Worm (Caenorhabditis elegans) whole organism, L4/young adult: Measurements from ENCODE around the gene col-37.

Experiments used
- W03F9.2 ChIP-seq: fragments of 150-350 bp; optimal IDR thresholded peaks from 2 replicates; lab custom pipeline; 2014; ENCODE audit warnings: missing biosample characterization, missing genetic modification characterization
- dao-5 ChIP-seq: sonication (generic microtip); optimal IDR thresholded peaks from 2 replicates; lab custom pipeline; 2016; ENCODE audit warnings: missing genotype, missing genetic modification characterization, moderate library complexity, missing compliant biosample characterization
- him-1 ChIP-seq: sonication (generic microtip); optimal IDR thresholded peaks from 2 replicates; lab custom pipeline; 2016; ENCODE audit warnings: missing genotype, missing genetic modification reagents, missing genetic modification characterization, missing compliant biosample characterization

The col-37 gene

DNA sequence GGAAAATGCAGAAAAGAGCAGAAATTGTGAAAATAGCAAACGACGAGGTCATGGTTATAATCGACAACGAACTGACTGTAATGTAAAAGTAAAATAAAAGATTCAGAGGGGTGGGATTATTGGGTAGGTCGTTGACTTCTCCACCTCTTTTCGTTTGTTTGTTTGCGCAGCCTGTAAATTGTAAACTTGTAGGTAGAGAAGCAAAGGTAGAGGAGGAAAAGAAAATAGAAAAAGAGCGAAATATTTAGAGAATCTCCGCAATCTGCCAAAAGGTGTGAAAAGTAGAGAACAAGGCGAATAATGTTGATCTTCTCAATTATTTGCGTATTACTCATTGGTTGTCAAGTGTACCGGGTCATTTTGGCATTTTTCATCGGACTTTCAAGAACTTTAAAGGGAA, 19.8 kb upstream of the col-37 start, which contains the start of gene ZK863.8:
ZK863.8 (minus strand) TSS at position 173 of the 400 bp plus-strand sequence.
- TF ChIP-seq W03F9.2 (tag; lab: Kevin White, UChicago) (no peak), him-1 (tag; lab: Kevin White, UChicago) (no peak), dao-5 (no peak)

DNA sequence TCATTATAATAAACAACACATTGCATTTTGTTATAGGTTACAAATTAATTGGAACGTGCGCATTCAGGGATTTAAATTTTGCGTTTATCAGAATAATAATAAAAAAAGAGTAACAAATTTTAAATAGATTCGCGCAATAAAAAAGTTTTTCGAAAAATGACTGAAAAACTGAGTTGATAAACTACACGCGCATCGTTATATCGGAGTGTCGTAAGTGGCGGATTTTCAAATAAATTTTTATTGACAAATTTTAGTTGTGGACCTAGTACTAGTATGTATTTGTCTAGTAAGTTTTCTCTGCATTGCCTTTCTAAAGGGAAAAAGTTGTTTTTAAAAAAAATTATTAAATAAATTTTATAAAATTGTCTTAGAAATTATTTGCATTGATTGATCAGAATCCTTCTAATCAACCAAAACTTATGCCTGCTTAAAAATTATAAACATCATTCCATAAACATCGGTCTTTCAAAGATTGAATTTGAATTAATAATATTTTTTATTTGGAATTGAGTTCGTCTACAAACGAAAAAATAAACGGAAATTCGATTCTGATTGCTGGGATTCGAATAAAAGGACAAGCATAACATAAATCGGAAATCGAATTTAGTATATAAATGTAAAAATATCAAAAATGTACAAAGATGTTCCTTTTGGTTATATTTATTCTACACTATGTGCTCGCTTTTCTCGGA, 16.9 kb upstream of the col-37 start, which contains the start of gene srd-4:
srd-4 (plus strand) TSS at position 642 of the 692 bp plus-strand sequence.
- TF ChIP-seq W03F9.2 (tag; lab: Kevin White, UChicago), result no peak
- TF ChIP-seq him-1 (tag; lab: Kevin White, UChicago), result no peak
- TF ChIP-seq dao-5, result no peak

ce11 chrV:12183854-12184253, 16.3 kb upstream of the col-37 start, which contains the start of gene usip-1:
Gene usip-1 (minus strand): TSS chrV:12184194.
- TF ChIP-seq him-1 (tag; lab: Kevin White, UChicago) (no peak), dao-5 (no peak), W03F9.2 (tag; lab: Kevin White, UChicago) (no peak)

- TF ChIP-seq dao-5 (no peak), him-1 (tag; lab: Kevin White, UChicago) (no peak), W03F9.2 (tag; lab: Kevin White, UChicago) (no peak)
Measured at ce11 chrV:12181310-12181709, 13.8 kb upstream of the col-37 start, which contains the start of gene elpc-3. Gene elpc-3 (minus strand): TSS chrV:12181410.

ce11 chrV:12179338-12179737, 11.8 kb upstream of the col-37 start, which contains the start of gene clec-224:
Gene clec-224 (minus strand): TSS chrV:12179438.
- TF ChIP-seq dao-5 (no peak), W03F9.2 (tag; lab: Kevin White, UChicago) (no peak), him-1 (tag; lab: Kevin White, UChicago) (no peak)

ce11 chrV:12170114-12170513, 2.6 kb upstream of the col-37 start, which contains the start of gene ZK863.1:
Gene ZK863.1 (minus strand): TSS chrV:12170214.
- TF ChIP-seq dao-5, result no peak

DNA sequence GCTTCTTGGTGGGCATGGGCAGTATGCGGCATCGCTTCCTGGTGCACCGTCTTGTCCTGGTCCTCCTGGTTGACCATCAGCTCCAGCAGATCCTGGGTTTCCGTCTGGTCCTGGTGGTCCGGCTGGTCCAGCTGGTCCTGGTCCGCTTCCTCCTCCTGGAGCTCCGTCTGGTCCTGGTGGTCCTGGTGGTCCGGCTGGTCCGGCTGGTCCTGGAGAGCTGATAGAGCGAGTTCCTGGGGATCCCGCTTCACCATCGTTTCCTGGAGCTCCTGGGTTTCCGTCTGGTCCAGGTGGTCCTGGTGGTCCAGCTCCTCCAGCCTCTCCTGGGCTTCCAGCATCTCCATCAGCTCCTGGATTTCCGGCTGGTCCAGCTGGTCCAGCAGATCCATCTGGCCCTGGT, 522 bp downstream of the col-37 start:
- no peak for TF ChIP-seq him-1 (tag; lab: Kevin White, UChicago)
- TF ChIP-seq W03F9.2 (tag; lab: Kevin White, UChicago), result no peak
- TF ChIP-seq dao-5, result no peak

DNA sequence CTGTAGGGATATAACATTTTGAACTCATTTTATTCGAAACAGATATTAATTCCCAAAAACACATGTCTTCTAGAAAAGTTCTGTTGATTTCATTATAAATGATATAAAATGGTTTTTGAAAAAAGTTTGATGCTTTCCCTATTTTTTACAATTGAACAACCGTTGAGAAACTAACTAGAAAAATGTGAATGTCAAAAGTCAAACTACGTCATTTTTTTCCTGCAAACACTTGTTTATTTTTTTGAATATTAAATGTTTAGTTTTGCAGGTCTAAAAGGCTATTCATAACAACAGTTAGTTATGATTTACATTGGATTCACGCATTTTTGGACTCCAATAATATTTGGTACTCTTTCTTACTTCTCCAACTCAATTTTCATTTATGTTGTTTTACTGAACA, 4.6 kb downstream of the col-37 start, which contains the start of gene srj-4:
srj-4 (plus strand) TSS at position 301 of the 400 bp plus-strand sequence.
- no peak for TF ChIP-seq him-1 (tag; lab: Kevin White, UChicago)
- no peak for TF ChIP-seq dao-5
- TF ChIP-seq W03F9.2 (tag; lab: Kevin White, UChicago), result no peak

DNA sequence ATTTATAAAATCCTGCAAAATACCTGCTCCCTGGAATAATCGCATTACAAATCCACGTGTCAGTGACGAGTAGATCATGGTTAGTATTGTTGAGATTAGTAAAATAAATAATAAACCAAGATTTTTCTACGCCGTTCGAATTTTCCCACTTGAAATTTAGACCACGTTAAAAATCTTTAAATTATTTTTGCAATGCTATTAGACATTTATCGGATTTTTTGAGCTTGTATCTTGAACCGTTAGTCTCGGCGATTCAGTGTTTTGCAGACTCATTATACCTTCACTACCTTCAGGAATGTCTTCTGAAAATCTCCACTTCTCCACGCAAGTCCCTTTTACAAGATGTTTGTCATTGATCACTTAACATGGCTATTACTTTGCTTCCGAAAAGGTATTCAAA, 5.3 kb downstream of the col-37 start, which contains the start of gene C27A7.5:
C27A7.5 (minus strand) TSS at position 101 of the 400 bp plus-strand sequence.
- TF ChIP-seq W03F9.2 (tag; lab: Kevin White, UChicago) (no peak), dao-5 (no peak), him-1 (tag; lab: Kevin White, UChicago) (no peak)

- TF ChIP-seq dao-5, result no peak
- no peak for TF ChIP-seq him-1 (tag; lab: Kevin White, UChicago)
- TF ChIP-seq W03F9.2 (tag; lab: Kevin White, UChicago), result no peak
Measured at ce11 chrV:12161157-12161556, 6.4 kb downstream of the col-37 start.

ce11 chrV:12159975-12160374, 7.6 kb downstream of the col-37 start:
- TF ChIP-seq dao-5, result no peak
- TF ChIP-seq W03F9.2 (tag; lab: Kevin White, UChicago), result no peak
- TF ChIP-seq him-1 (tag; lab: Kevin White, UChicago), result no peak

DNA sequence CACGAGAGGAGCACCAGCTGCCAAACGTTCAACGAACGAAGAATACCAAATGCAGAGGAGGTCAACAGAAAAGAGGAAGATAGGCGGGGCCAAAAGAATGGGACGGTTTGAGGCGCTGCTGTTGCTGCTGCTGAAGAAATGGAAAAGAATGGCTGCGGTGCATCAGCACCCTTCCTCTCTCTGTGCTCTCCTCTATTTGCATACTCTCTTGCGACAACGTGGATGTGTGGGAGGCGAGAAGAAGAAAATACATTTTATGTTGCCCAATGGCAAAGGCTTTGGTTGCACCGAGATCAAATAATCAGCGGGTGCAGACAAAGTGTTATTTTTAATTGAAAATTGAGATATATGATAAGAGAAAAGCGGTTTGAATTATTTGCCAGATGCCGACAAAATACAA, 9.2 kb downstream of the col-37 start:
- TF ChIP-seq W03F9.2 (tag; lab: Kevin White, UChicago), result no peak
- TF ChIP-seq dao-5, result no peak
- TF ChIP-seq him-1 (tag; lab: Kevin White, UChicago), result no peak

ce11 chrV:12154554-12154953, 13.0 kb downstream of the col-37 start, which contains the start of gene C27A7.9:
Gene C27A7.9 (minus strand): TSS chrV:12154654.
- TF ChIP-seq him-1 (tag; lab: Kevin White, UChicago) (no peak), dao-5 (no peak), W03F9.2 (tag; lab: Kevin White, UChicago) (no peak)

DNA sequence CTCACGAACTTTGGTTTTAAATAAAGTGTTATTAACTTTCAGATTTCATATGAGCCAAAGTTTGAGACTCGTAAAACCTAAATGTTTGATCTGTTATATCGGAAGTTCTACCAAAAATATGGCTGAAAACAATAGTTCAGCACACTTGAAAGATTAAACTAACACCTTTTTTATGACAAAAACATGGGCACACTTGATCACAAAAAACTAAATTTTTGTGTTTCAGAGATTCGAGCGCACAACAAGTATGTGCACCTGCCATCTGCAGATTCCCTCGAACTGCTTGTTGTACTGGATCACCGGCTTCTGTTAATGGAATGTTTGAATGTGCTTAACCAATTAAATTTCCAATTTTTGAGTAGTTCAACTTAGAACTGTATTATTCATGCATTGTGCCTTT, 13.8 kb downstream of the col-37 start:
- TF ChIP-seq him-1 (tag; lab: Kevin White, UChicago), result no peak
- no peak for TF ChIP-seq W03F9.2 (tag; lab: Kevin White, UChicago)
